Fruit fly (Drosophila melanogaster) whole organism: ENCODE results near the gene kon.

Source experiments
- CG8478 ChIP-seq: fragments of >200 bp; optimal IDR thresholded peaks from 2 replicates; lab custom pipeline; 2018; ENCODE audit warnings: inconsistent platforms
- Dll ChIP-seq: fragments of >200 bp; optimal IDR thresholded peaks from 2 replicates; lab custom pipeline; 2017
- EcR ChIP-seq, 2 experiments: fragments of >200 bp; optimal IDR thresholded peaks; 2 replicates each; lab custom pipeline; 2017; ENCODE audit warnings: missing biosample characterization in 2 of 2, missing genetic modification characterization in 2 of 2, missing genetic modification reagents in 2 of 2
- pan ChIP-seq: fragments of >200 bp; optimal IDR thresholded peaks from 2 replicates; lab custom pipeline; 2017
- psq ChIP-seq: fragments of >200 bp; optimal IDR thresholded peaks from 2 replicates; lab custom pipeline; 2017
- usp ChIP-seq: fragments of >200 bp; optimal IDR thresholded peaks from 2 replicates; lab custom pipeline; 2017; ENCODE audit warnings: missing biosample characterization, missing genetic modification characterization, mixed read lengths

Gene kon

dm6 chr2L:18509181-18509580 lies 5.4 kb upstream of the kon start, which contains the start of gene Ugt301D1:
TSS of gene Ugt301D1 (plus strand) at chr2L:18509560.
- no peak for TF ChIP-seq EcR (GFP tag; optimal IDR thresholded peaks at IDR 0.05; lab: Kevin White, UChicago)

dm6 chr2L:18506923-18507322 lies 3.1 kb upstream of the kon start:
- TF ChIP-seq CG8478 (lab: Kevin White, UChicago) (no peak), Dll (lab: Kevin White, UChicago) (no peak)

dm6 chr2L:18505475-18505874 lies 1.7 kb upstream of the kon start:
- TF ChIP-seq Dll (lab: Kevin White, UChicago) = no peak
- TF ChIP-seq pan (lab: Kevin White, UChicago) = no peak
- no peak for TF ChIP-seq psq
- no peak for TF ChIP-seq EcR (GFP tag; optimal IDR thresholded peaks at IDR 0.05; lab: Kevin White, UChicago)
- TF ChIP-seq usp (GFP tag; lab: Kevin White, UChicago) = no peak
- TF ChIP-seq CG8478 (lab: Kevin White, UChicago) = no peak

- no peak for TF ChIP-seq EcR (GFP tag; optimal IDR thresholded peaks at IDR 0.05; lab: Kevin White, UChicago)
- TF ChIP-seq pan (lab: Kevin White, UChicago) = no peak
Observed at dm6 chr2L:18504881-18505280, 1.1 kb upstream of the kon start.

dm6 chr2L:18499900-18500299 lies 3.9 kb downstream of the kon start:
- no peak for TF ChIP-seq Dll (lab: Kevin White, UChicago)
- TF ChIP-seq CG8478 (lab: Kevin White, UChicago) = no peak

dm6 chr2L:18496834-18497233 lies 6.9 kb downstream of the kon start:
- TF ChIP-seq CG8478 (lab: Kevin White, UChicago) = no peak
- no peak for TF ChIP-seq usp (GFP tag; lab: Kevin White, UChicago)
- no peak for TF ChIP-seq pan (lab: Kevin White, UChicago)
- TF ChIP-seq psq = no peak

dm6 chr2L:18493122-18493521 lies 10.7 kb downstream of the kon start:
- no peak for TF ChIP-seq Dll (lab: Kevin White, UChicago)
- no peak for TF ChIP-seq CG8478 (lab: Kevin White, UChicago)
- TF ChIP-seq EcR (GFP tag; optimal IDR thresholded peaks at IDR 0.05; lab: Kevin White, UChicago) = no peak
- no peak for TF ChIP-seq psq
- TF ChIP-seq pan (lab: Kevin White, UChicago) = no peak
- no peak for TF ChIP-seq usp (GFP tag; lab: Kevin White, UChicago)

dm6 chr2L:18486828-18487227 lies 16.9 kb downstream of the kon start:
- TF ChIP-seq usp (GFP tag; lab: Kevin White, UChicago) (no peak), psq (no peak), Dll (lab: Kevin White, UChicago) (no peak), CG8478 (lab: Kevin White, UChicago) (no peak), pan (lab: Kevin White, UChicago) (no peak), EcR (GFP tag; optimal IDR thresholded peaks at IDR 0.05; lab: Kevin White, UChicago) (no peak)

dm6 chr2L:18485211-18485610 lies 18.6 kb downstream of the kon start, which contains the start of gene grnd:
TSS of gene grnd (plus strand) at chr2L:18485417.
- TF ChIP-seq pan (lab: Kevin White, UChicago) (no peak), Dll (lab: Kevin White, UChicago) (no peak), EcR (GFP tag; optimal IDR thresholded peaks at IDR 0.05; lab: Kevin White, UChicago) (no peak), usp (GFP tag; lab: Kevin White, UChicago) (no peak), psq (no peak), CG8478 (lab: Kevin White, UChicago) (no peak)

- TF ChIP-seq EcR (GFP tag; optimal IDR thresholded peaks at IDR 0.05; lab: Kevin White, UChicago) = no peak
- TF ChIP-seq usp (GFP tag; lab: Kevin White, UChicago) = no peak
- no peak for TF ChIP-seq psq
- no peak for TF ChIP-seq CG8478 (lab: Kevin White, UChicago)
- TF ChIP-seq Dll (lab: Kevin White, UChicago) = no peak
- no peak for TF ChIP-seq pan (lab: Kevin White, UChicago)
Observed at dm6 chr2L:18484382-18485050, 19.3 kb downstream of the kon start, which contains the start of gene CG10283. TSS of gene CG10283 (minus strand) at chr2L:18484513.

dm6 chr2L:18484040-18484381 lies 19.8 kb downstream of the kon start:
- TF ChIP-seq pan (lab: Kevin White, UChicago) = no peak
- no peak for TF ChIP-seq usp (GFP tag; lab: Kevin White, UChicago)
- TF ChIP-seq CG8478 (lab: Kevin White, UChicago) = no peak
- TF ChIP-seq EcR (GFP tag; optimal IDR thresholded peaks at IDR 0.05; lab: Kevin White, UChicago) = no peak
- no peak for TF ChIP-seq psq
- no peak for TF ChIP-seq Dll (lab: Kevin White, UChicago)

- no peak for TF ChIP-seq usp (GFP tag; lab: Kevin White, UChicago)
- no peak for TF ChIP-seq Dll (lab: Kevin White, UChicago)
- TF ChIP-seq psq = no peak
- TF ChIP-seq CG8478 (lab: Kevin White, UChicago) = no peak
- no peak for TF ChIP-seq EcR (GFP tag; optimal IDR thresholded peaks at IDR 0.05; lab: Kevin White, UChicago)
- TF ChIP-seq pan (lab: Kevin White, UChicago) = no peak
Observed at dm6 chr2L:18482989-18483388, 20.8 kb downstream of the kon start.

- no peak for TF ChIP-seq pan (lab: Kevin White, UChicago)
- no peak for TF ChIP-seq EcR (GFP tag; optimal IDR thresholded peaks at IDR 0.05; lab: Kevin White, UChicago)
- no peak for TF ChIP-seq psq
- no peak for TF ChIP-seq CG8478 (lab: Kevin White, UChicago)
- no peak for TF ChIP-seq Dll (lab: Kevin White, UChicago)
- TF ChIP-seq usp (GFP tag; lab: Kevin White, UChicago) = no peak
Observed at dm6 chr2L:18482170-18482569, 21.6 kb downstream of the kon start.
